Worm (Caenorhabditis elegans) whole organism, L4 larva: ENCODE results near the gene bicd-1.
A peak's percentile ranks its signal among the peaks of the same experiment; 100 is the strongest.

ENCODE experiments used
- F26F4.8 ChIP-seq: fragments of 200-800 bp; sonication (Bioruptor generic); conservative IDR thresholded peaks from 2 replicates; pipeline ENCODE4 v1.3.6; 2022; ENCODE audit warnings: missing genetic modification characterization, missing compliant biosample characterization
- F37D6.2 ChIP-seq: sonication (generic microtip); optimal IDR thresholded peaks from 2 replicates; lab custom pipeline; 2016; ENCODE audit warnings: mild to moderate bottlenecking, missing genetic modification characterization, missing compliant biosample characterization
- F44E2.7 ChIP-seq: fragments of 200-800 bp; sonication (Bioruptor generic); IDR thresholded peaks from 2 replicates; pipeline ENCODE4 v2.1.2; 2022; ENCODE audit warnings: missing genetic modification characterization, missing compliant biosample characterization
- Y105C5A.15 ChIP-seq: fragments of 200-800 bp; sonication (Bioruptor generic); IDR thresholded peaks from 2 replicates; pipeline ENCODE4 v1.3.6; 2022; ENCODE audit warnings: missing genetic modification characterization, missing compliant biosample characterization
- Y5F2A.4 ChIP-seq: fragments of 200-800 bp; sonication (Bioruptor generic); optimal IDR thresholded peaks from 2 replicates; lab custom pipeline; 2018; ENCODE audit warnings: mild to moderate bottlenecking, missing genetic modification characterization, missing compliant biosample characterization
- aly-2 ChIP-seq: sonication (generic microtip); optimal IDR thresholded peaks from 2 replicates; lab custom pipeline; 2018; ENCODE audit warnings: missing biosample characterization, missing genetic modification characterization
- ama-1 ChIP-seq: fragments of 150-350 bp; optimal IDR thresholded peaks from 2 replicates; lab custom pipeline; 2014; ENCODE audit warnings: inconsistent platforms, mixed read lengths
- attf-4 ChIP-seq: sonication (generic microtip); optimal IDR thresholded peaks from 3 replicates; lab custom pipeline; 2017; ENCODE audit warnings: missing biosample characterization, missing genetic modification characterization
- ceh-44 ChIP-seq: fragments of 200-800 bp; sonication (Bioruptor generic); IDR thresholded peaks from 2 replicates; pipeline ENCODE4 v1.3.6; 2022; ENCODE audit warnings: missing genetic modification reagents, missing genetic modification characterization, missing compliant biosample characterization
- ceh-82 ChIP-seq: sonication (generic microtip); optimal IDR thresholded peaks from 2 replicates; lab custom pipeline; 2017; ENCODE audit warnings: missing biosample characterization, missing genetic modification characterization
- ces-1 ChIP-seq: fragments of 150-350 bp; sonication (generic microtip); optimal IDR thresholded peaks from 4 replicates; lab custom pipeline; 2014; ENCODE audit warnings: missing biosample characterization, missing genetic modification reagents, missing genetic modification characterization
- cey-2 ChIP-seq: sonication (generic microtip); optimal IDR thresholded peaks from 3 replicates; lab custom pipeline; 2017; ENCODE audit warnings: missing genetic modification characterization, mild to moderate bottlenecking, missing compliant biosample characterization, antibody characterized with exemption, borderline replicate concordance; ENCODE audit not compliant: insufficient read depth
- ctbp-1 ChIP-seq: fragments of 200-800 bp; sonication (Bioruptor generic); IDR thresholded peaks from 2 replicates; pipeline ENCODE4 v1.3.6; 2022; ENCODE audit warnings: missing genetic modification reagents, missing genetic modification characterization, missing compliant biosample characterization
- daf-16 ChIP-seq, 3 experiments: sonication (generic microtip); optimal IDR thresholded peaks; 2 replicates each; lab custom pipeline; 2016 to 2017; ENCODE audit warnings: missing genetic modification characterization in 3 of 3, missing genetic modification reagents in 3 of 3, mild to moderate bottlenecking in 2 of 3, missing compliant biosample characterization in 2 of 3, missing biosample characterization in 1 of 3, moderate library complexity in 1 of 3
- dmd-6 ChIP-seq: fragments of 200-800 bp; sonication (Bioruptor generic); IDR thresholded peaks from 2 replicates; pipeline ENCODE4 v1.3.6; 2022; ENCODE audit warnings: missing genetic modification reagents, missing genetic modification characterization, missing compliant biosample characterization
- dmd-8 ChIP-seq: fragments of 200-800 bp; sonication (Bioruptor generic); IDR thresholded peaks from 2 replicates; pipeline ENCODE4 v1.3.6; 2022; ENCODE audit warnings: missing genetic modification characterization, missing compliant biosample characterization
- duxl-1 ChIP-seq: sonication (generic microtip); optimal IDR thresholded peaks from 2 replicates; lab custom pipeline; 2016; ENCODE audit warnings: mild to moderate bottlenecking, missing genetic modification characterization, moderate library complexity, missing compliant biosample characterization; ENCODE audit not compliant: poor library complexity
- dve-1 ChIP-seq: sonication (generic microtip); optimal IDR thresholded peaks from 2 replicates; lab custom pipeline; 2017; ENCODE audit warnings: antibody characterized with exemption, mild to moderate bottlenecking, missing genetic modification characterization, missing compliant biosample characterization; ENCODE audit not compliant: insufficient read depth
- egl-27 ChIP-seq: sonication (generic microtip); optimal IDR thresholded peaks from 3 replicates; lab custom pipeline; 2017; ENCODE audit warnings: missing biosample characterization, missing genetic modification reagents, missing genetic modification characterization
- egl-43 ChIP-seq: fragments of 200-800 bp; sonication (Bioruptor generic); IDR thresholded peaks from 2 replicates; pipeline ENCODE4 v1.3.6; 2022; ENCODE audit warnings: missing genetic modification reagents, missing genetic modification characterization, missing compliant biosample characterization
- jun-1 ChIP-seq: fragments of 150-350 bp; optimal IDR thresholded peaks from 2 replicates; lab custom pipeline; 2014; ENCODE audit warnings: missing biosample characterization, missing genetic modification reagents, missing genetic modification characterization
- lin-15B ChIP-seq: fragments of 150-350 bp; sonication (generic microtip); optimal IDR thresholded peaks from 3 replicates; lab custom pipeline; 2014; ENCODE audit warnings: missing biosample characterization, missing genetic modification characterization
- lin-29 ChIP-seq: fragments of 200-800 bp; sonication (Bioruptor generic); IDR thresholded peaks from 2 replicates; pipeline ENCODE4 v1.3.6; 2022; ENCODE audit warnings: missing genetic modification reagents, missing genetic modification characterization, missing compliant biosample characterization
- lin-38 ChIP-seq: fragments of 200-800 bp; sonication (Bioruptor generic); IDR thresholded peaks from 2 replicates; pipeline ENCODE4 v1.3.6; 2022; ENCODE audit warnings: missing genetic modification reagents, missing genetic modification characterization, missing compliant biosample characterization
- lin-39 ChIP-seq: fragments of 150-350 bp; optimal IDR thresholded peaks from 2 replicates; lab custom pipeline; 2014; ENCODE audit warnings: missing biosample characterization, missing genetic modification reagents, missing genetic modification characterization
- lir-3 ChIP-seq: sonication (generic microtip); optimal IDR thresholded peaks from 2 replicates; lab custom pipeline; 2016; ENCODE audit warnings: mild to moderate bottlenecking, missing genetic modification characterization, missing compliant biosample characterization
- madf-9 ChIP-seq: fragments of 200-800 bp; sonication (Bioruptor generic); conservative IDR thresholded peaks from 2 replicates; pipeline ENCODE4 v1.3.6; 2022; ENCODE audit warnings: missing genetic modification reagents, missing genetic modification characterization, missing compliant biosample characterization
- mxl-2 ChIP-seq: fragments of 200-800 bp; sonication (Bioruptor generic); conservative IDR thresholded peaks from 2 replicates; pipeline ENCODE4 v1.3.6; 2022; ENCODE audit warnings: missing genetic modification reagents, missing genetic modification characterization, missing compliant biosample characterization
- nhr-102 ChIP-seq: sonication (generic microtip); optimal IDR thresholded peaks from 2 replicates; lab custom pipeline; 2016; ENCODE audit warnings: mild to moderate bottlenecking, missing genetic modification characterization, moderate library complexity, missing compliant biosample characterization
- nhr-11 ChIP-seq: fragments of 150-350 bp; optimal IDR thresholded peaks from 2 replicates; lab custom pipeline; 2014; ENCODE audit warnings: missing biosample characterization, missing genetic modification characterization
- nhr-41 ChIP-seq: fragments of 200-800 bp; sonication (Bioruptor generic); IDR thresholded peaks from 2 replicates; pipeline ENCODE4 v1.3.6; 2022; ENCODE audit warnings: missing genetic modification reagents, missing genetic modification characterization, missing compliant biosample characterization
- nhr-42 ChIP-seq: fragments of 200-800 bp; sonication (Bioruptor generic); IDR thresholded peaks from 2 replicates; pipeline ENCODE4 v1.3.6; 2022; ENCODE audit warnings: missing genetic modification characterization, missing compliant biosample characterization
- nhr-48 ChIP-seq: sonication (generic microtip); optimal IDR thresholded peaks from 2 replicates; lab custom pipeline; 2016; ENCODE audit warnings: mild to moderate bottlenecking, missing genetic modification characterization, missing compliant biosample characterization
- nhr-76 ChIP-seq: fragments of 150-350 bp; optimal IDR thresholded peaks from 2 replicates; lab custom pipeline; 2014; ENCODE audit warnings: missing biosample characterization, missing genetic modification characterization
- nhr-77 ChIP-seq: fragments of 150-350 bp; optimal IDR thresholded peaks from 2 replicates; lab custom pipeline; 2014; ENCODE audit warnings: missing biosample characterization, missing genetic modification characterization
- pha-4 ChIP-seq, 2 experiments: fragments of 150-350 bp in 1 of 2; fragments of 200-800 bp in 1 of 2; sonication (Bioruptor generic) in 1 of 2; IDR thresholded peaks in 1 of 2; optimal IDR thresholded peaks in 1 of 2; 2 replicates each; pipeline versions ENCODE4 v1.3.6 to Lab custom; 2014 to 2022; ENCODE audit warnings: missing genetic modification characterization in 2 of 2, missing genetic modification reagents in 2 of 2, missing biosample characterization in 1 of 2, missing compliant biosample characterization in 1 of 2
- pqm-1 ChIP-seq: sonication (generic microtip); optimal IDR thresholded peaks from 2 replicates; lab custom pipeline; 2017; ENCODE audit warnings: missing biosample characterization, missing genetic modification characterization
- saeg-2 ChIP-seq: fragments of 200-800 bp; sonication (Bioruptor generic); IDR thresholded peaks from 2 replicates; pipeline ENCODE4 v1.3.6; 2022; ENCODE audit warnings: missing genetic modification reagents, missing genetic modification characterization, missing compliant biosample characterization
- sdz-12 ChIP-seq: fragments of 200-800 bp; sonication (Bioruptor generic); optimal IDR thresholded peaks from 2 replicates; lab custom pipeline; 2018; ENCODE audit warnings: mild to moderate bottlenecking, missing genetic modification characterization, missing compliant biosample characterization
- spr-1 ChIP-seq: sonication (generic microtip); optimal IDR thresholded peaks from 2 replicates; lab custom pipeline; 2016; ENCODE audit warnings: mild to moderate bottlenecking, missing genetic modification characterization, missing compliant biosample characterization
- tra-1 ChIP-seq: fragments of 200-800 bp; sonication (Bioruptor generic); IDR thresholded peaks from 2 replicates; pipeline ENCODE4 v1.3.6; 2022; ENCODE audit warnings: missing genetic modification reagents, missing genetic modification characterization, missing compliant biosample characterization
- unc-39 ChIP-seq: sonication (generic microtip); optimal IDR thresholded peaks from 2 replicates; lab custom pipeline; 2017; ENCODE audit warnings: missing biosample characterization, missing genetic modification characterization
- unc-62 ChIP-seq, 3 experiments: fragments of 150-350 bp in 1 of 3; sonication (generic microtip); optimal IDR thresholded peaks in 2 of 3; peaks in 1 of 3; 1 replicate in 1 of 3; 2 replicates in 2 of 3; lab custom pipeline; 2014 to 2017; ENCODE audit warnings: missing biosample characterization in 3 of 3, missing genetic modification characterization in 3 of 3, missing genetic modification reagents in 3 of 3, missing genotype in 1 of 3
- zag-1 ChIP-seq: fragments of 150-350 bp; optimal IDR thresholded peaks from 2 replicates; lab custom pipeline; 2014; ENCODE audit warnings: missing biosample characterization, missing genetic modification characterization
- zfp-2 ChIP-seq: sonication (generic microtip); optimal IDR thresholded peaks from 2 replicates; lab custom pipeline; 2016; ENCODE audit warnings: mild to moderate bottlenecking, missing genetic modification characterization, missing compliant biosample characterization
- zip-11 ChIP-seq: fragments of 200-800 bp; sonication (Bioruptor generic); IDR thresholded peaks from 2 replicates; pipeline ENCODE4 v1.3.6; 2022; ENCODE audit warnings: missing genetic modification characterization, missing compliant biosample characterization

The bicd-1 gene

DNA sequence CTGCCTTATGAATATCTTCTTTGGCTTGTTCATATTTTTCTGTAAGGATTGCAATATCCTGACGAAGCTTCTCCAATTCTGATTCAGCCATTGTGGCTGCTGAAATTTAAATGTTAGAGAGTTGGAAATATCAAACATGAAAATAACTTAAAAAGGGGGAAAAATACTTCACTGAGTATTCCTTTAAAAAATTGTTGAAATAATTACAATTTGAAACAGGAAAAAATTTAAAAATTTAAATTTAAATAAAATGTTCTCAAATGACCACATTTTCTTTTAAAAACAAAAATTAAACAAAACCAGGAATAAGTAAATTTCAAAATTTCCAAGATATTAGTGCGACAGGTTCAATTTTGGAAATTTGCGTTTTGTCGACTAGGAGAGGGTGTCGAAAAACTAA, at the start of gene bicd-1:
Gene bicd-1 (minus strand): TSS at position 101 of the 400 bp plus-strand sequence.
- no peak for TF ChIP-seq daf-16 (GFP tag; optimal IDR thresholded peaks at IDR 0.05; lab: Kevin White, UChicago)
- TF ChIP-seq daf-16 (tag; optimal IDR thresholded peaks at IDR 0.05; lab: Kevin White, UChicago) = no peak
- no peak for TF ChIP-seq mxl-2 (GFP tag; lab: Robert Waterston, UW)
- no peak for TF ChIP-seq nhr-11 (tag; lab: Kevin White, UChicago)
- no peak for TF ChIP-seq lin-29 (GFP tag; lab: Robert Waterston, UW)
- no peak for TF ChIP-seq sdz-12 (GFP tag; lab: Kevin White, UChicago)

ce11 chrIV:6621252-6621651, 49.1 kb upstream of the bicd-1 start, which contains the start of gene C01B10.3:
Gene C01B10.3, minus strand, starts transcription at chrIV:6621352.
- TF ChIP-seq spr-1 (tag; lab: Kevin White, UChicago) (no peak), nhr-77 (tag; lab: Kevin White, UChicago) (no peak), saeg-2 (GFP tag; lab: Robert Waterston, UW) (no peak), unc-62 (GFP tag; optimal IDR thresholded peaks at IDR 0.05 in 1 of 2; lab: Kevin White, UChicago) (no peak), unc-62 (tag; optimal IDR thresholded peaks at IDR 0.05; lab: Kevin White, UChicago) (no peak), ces-1 (GFP tag; lab: Kevin White, UChicago) (no peak)

DNA sequence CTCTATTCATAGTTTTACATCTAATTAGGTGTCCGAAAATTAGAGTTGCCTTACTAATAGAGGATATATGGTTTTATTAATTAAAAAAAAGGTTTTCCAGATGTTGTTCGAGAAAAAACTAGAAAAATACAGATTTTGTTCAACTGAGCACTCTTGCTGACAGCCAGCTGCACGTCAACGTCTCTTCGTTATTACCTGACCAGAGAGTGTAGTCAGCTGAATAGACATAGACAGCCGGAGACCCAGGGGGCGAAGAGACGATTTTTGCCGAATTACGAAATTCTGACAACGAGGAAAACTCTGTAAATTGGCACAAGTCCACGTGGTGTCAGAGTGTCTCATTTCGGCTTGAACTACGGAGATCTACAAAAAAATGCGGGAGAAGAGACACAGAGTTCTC, 46.5 kb upstream of the bicd-1 start:
- TF ChIP-seq nhr-41 (GFP tag; lab: Robert Waterston, UW) (no peak), nhr-76 (tag; lab: Kevin White, UChicago) (no peak), F37D6.2 (tag; lab: Kevin White, UChicago) (no peak), attf-4 (no peak), zag-1 (tag; lab: Kevin White, UChicago) (no peak), jun-1 (tag; lab: Kevin White, UChicago) (no peak), ama-1 (lab: Kevin White, UChicago) (no peak), tra-1 (no peak), dmd-8 (GFP tag; lab: Robert Waterston, UW) (no peak), dve-1 (tag; lab: Kevin White, UChicago) (peak; percentile 28), duxl-1 (tag; lab: Kevin White, UChicago) (no peak), lin-39 (no peak), lir-3 (tag; lab: Kevin White, UChicago) (no peak), aly-2 (tag; lab: Kevin White, UChicago) (no peak), cey-2 (tag; lab: Kevin White, UChicago) (no peak), pha-4 (GFP tag; IDR thresholded peaks at IDR 0.05; lab: Robert Waterston, UW) (peak; percentile 52; the same call in 1 of the 2 replicates), pha-4 (tag; optimal IDR thresholded peaks at IDR 0.05; lab: Kevin White, UChicago) (no peak), lin-15B (tag; lab: Kevin White, UChicago) (no peak), egl-43 (GFP tag; lab: Robert Waterston, UW) (no peak), zip-11 (no peak), Y5F2A.4 (no peak), nhr-102 (tag; lab: Kevin White, UChicago) (no peak), daf-16 (GFP tag; optimal IDR thresholded peaks at IDR 0.05; lab: Kevin White, UChicago) (no peak), daf-16 (tag; optimal IDR thresholded peaks at IDR 0.05; lab: Kevin White, UChicago) (peak; percentile 26), ctbp-1 (GFP tag; lab: Robert Waterston, UW) (no peak), egl-27 (tag; lab: Kevin White, UChicago) (no peak), ceh-44 (GFP tag; lab: Robert Waterston, UW) (no peak), Y105C5A.15 (GFP tag; lab: Robert Waterston, UW) (no peak), pqm-1 (tag; lab: Kevin White, UChicago) (no peak), nhr-42 (GFP tag; lab: Robert Waterston, UW) (no peak), unc-39 (tag; lab: Kevin White, UChicago) (no peak), lin-38 (peak; percentile 54), F44E2.7 (GFP tag; lab: Robert Waterston, UW) (no peak), nhr-48 (no peak), dmd-6 (peak; percentile 18; the same call in 1 of the 2 replicates), nhr-77 (tag; lab: Kevin White, UChicago) (no peak), zfp-2 (tag; lab: Kevin White, UChicago) (no peak), ceh-82 (tag; lab: Kevin White, UChicago) (no peak), madf-9 (GFP tag; lab: Robert Waterston, UW) (no peak), F26F4.8 (GFP tag; lab: Robert Waterston, UW) (no peak)
